Worm (Caenorhabditis elegans): Measurements from ENCODE around the gene ntl-11.

Gene ntl-11

DNA sequence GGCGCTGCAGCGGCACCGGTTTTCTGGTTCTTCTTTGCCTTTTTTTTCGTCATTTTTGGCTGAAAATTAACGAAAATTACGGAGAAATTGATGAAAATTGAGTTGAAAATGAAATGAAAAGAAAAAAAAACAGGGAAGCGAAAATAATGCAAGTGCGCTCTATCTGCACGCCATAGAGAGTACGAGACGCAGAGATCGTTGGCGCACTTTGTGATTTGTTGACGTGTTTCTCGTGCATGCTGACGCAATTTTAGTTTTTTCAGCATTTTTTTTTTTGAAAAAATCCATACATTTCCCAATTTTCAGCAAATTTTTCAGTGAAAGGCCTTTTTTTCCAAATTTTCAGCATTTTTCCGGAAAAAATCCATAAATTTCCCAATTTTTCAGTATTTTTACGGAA lies at the start of gene ntl-11 (continued):
- no peak for TF ChIP-seq T07F8.4 (tag; optimal IDR thresholded peaks at IDR 0.05)
- peak; percentile 76 for TF ChIP-seq gei-17 (GFP tag; optimal IDR thresholded peaks at IDR 0.05)
- TF ChIP-seq him-1 (tag; optimal IDR thresholded peaks at IDR 0.05), result peak; percentile 15
- peak; percentile 35 for TF ChIP-seq unc-130 (GFP tag; optimal IDR thresholded peaks at IDR 0.05)
- no peak for TF ChIP-seq ceh-58 (GFP tag; IDR thresholded peaks at IDR 0.05)
- TF ChIP-seq athp-1 (tag; optimal IDR thresholded peaks at IDR 0.05), result peak; percentile 94
- TF ChIP-seq Y53F4B.3 (GFP tag; IDR thresholded peaks at IDR 0.05), result peak; percentile 15; the same call in 1 of the 2 replicates
- peak; percentile 17 for TF ChIP-seq mel-28 (tag; optimal IDR thresholded peaks at IDR 0.05; ENCODE audit: borderline replicate concordance)
- 0 out of 2 replicates have a peak, but pooled peaks have one; percentile 43 for TF ChIP-seq Y79H2A.3 (GFP tag; conservative IDR thresholded peaks at IDR 0.05)
- TF ChIP-seq lin-35 (GFP tag; optimal IDR thresholded peaks at IDR 0.05), result peak in 2 of 3 experiments; percentile 82 to 95
- no peak for TF ChIP-seq sdz-38 (tag; optimal IDR thresholded peaks at IDR 0.05)
- no peak for TF ChIP-seq fkh-3 (tag; optimal IDR thresholded peaks at IDR 0.05)
- TF ChIP-seq nhr-90 (tag; optimal IDR thresholded peaks at IDR 0.05), result no peak
- no peak for TF ChIP-seq ets-4 (GFP tag; optimal IDR thresholded peaks at IDR 0.05)
- peak; percentile 74; the same call in 1 of the 2 replicates for TF ChIP-seq egl-18 (GFP tag; IDR thresholded peaks at IDR 0.05)
- TF ChIP-seq tbp1 (GFP tag; optimal IDR thresholded peaks at IDR 0.05), result peak; percentile 79
- no peak for TF ChIP-seq hlh-12 (tag; optimal IDR thresholded peaks at IDR 0.05)
- peak; percentile 24; the same call in 1 of the 2 replicates for TF ChIP-seq cebp-1 (GFP tag; IDR thresholded peaks at IDR 0.05)
- peak; percentile 92 for TF ChIP-seq cebp-1 (tag; optimal IDR thresholded peaks at IDR 0.05)
- TF ChIP-seq lin-40 (tag; optimal IDR thresholded peaks at IDR 0.05), result peak; percentile 98
- TF ChIP-seq ama-1 (optimal IDR thresholded peaks at IDR 0.05), result no peak
- TF ChIP-seq ama-1 (GFP tag; optimal IDR thresholded peaks at IDR 0.05), result no peak
- no peak for TF ChIP-seq aptf-2 (GFP tag; conservative IDR thresholded peaks at IDR 0.05)
- peak; percentile 92 for TF ChIP-seq hmg-20 (GFP tag; IDR thresholded peaks at IDR 0.05)
- peak; percentile 60 for TF ChIP-seq xnd-1 (tag; optimal IDR thresholded peaks at IDR 0.05)
- TF ChIP-seq mxl-1 (tag; optimal IDR thresholded peaks at IDR 0.05), result no peak
- peak; percentile 17 for TF ChIP-seq dpff-1 (tag; optimal IDR thresholded peaks at IDR 0.05)
- TF ChIP-seq B0019.2 (GFP tag; conservative IDR thresholded peaks at IDR 0.05), result peak; percentile 72
- no peak for TF ChIP-seq sptf-2 (GFP tag; optimal IDR thresholded peaks at IDR 0.05)
- TF ChIP-seq let-526 (GFP tag; IDR thresholded peaks at IDR 0.05), result peak; percentile 92
- peak; percentile 77 for TF ChIP-seq atf-7 (tag; optimal IDR thresholded peaks at IDR 0.05)
- TF ChIP-seq F33H1.4 (GFP tag; IDR thresholded peaks at IDR 0.05), result peak; percentile 77

- TF ChIP-seq rec-8 (tag; optimal IDR thresholded peaks at IDR 0.05), result no peak
- no peak for TF ChIP-seq atf-7 (tag; optimal IDR thresholded peaks at IDR 0.05)
- no peak for TF ChIP-seq madf-6 (GFP tag; IDR thresholded peaks at IDR 0.05)
- no peak for TF ChIP-seq snpc-4 (GFP tag; optimal IDR thresholded peaks at IDR 0.05)
- TF ChIP-seq snpc-4 (tag; optimal IDR thresholded peaks at IDR 0.05), result no peak
- no peak for TF ChIP-seq let-607 (tag; optimal IDR thresholded peaks at IDR 0.05)
Observed at ce11 chrIV:15497263-15497662, 26.0 kb upstream of the ntl-11 start, which contains the start of gene acr-24. acr-24 (plus strand) TSS chrIV:15497563.

ce11 chrIV:15476369-15476768 lies 5.1 kb upstream of the ntl-11 start:
- TF ChIP-seq F57C9.4 (tag; optimal IDR thresholded peaks at IDR 0.05) (no peak), tlf-1 (GFP tag; optimal IDR thresholded peaks at IDR 0.05) (peak; percentile 14), ets-4 (GFP tag; optimal IDR thresholded peaks at IDR 0.05) (no peak), rec-8 (tag; optimal IDR thresholded peaks at IDR 0.05) (peak; percentile 34 to 43), hlh-26 (GFP tag; conservative IDR thresholded peaks at IDR 0.05) (no peak), Y53F4B.3 (GFP tag; IDR thresholded peaks at IDR 0.05) (peak; percentile 35; the same call in 1 of the 2 replicates), ZK185.1 (tag; optimal IDR thresholded peaks at IDR 0.05; ENCODE audit: poor library complexity, severe bottlenecking) (no peak), madf-3 (GFP tag; IDR thresholded peaks at IDR 0.05) (0 out of 2 replicates have a peak, but pooled peaks have one; percentile 44), madf-6 (GFP tag; IDR thresholded peaks at IDR 0.05) (no peak), die-1 (tag; optimal IDR thresholded peaks at IDR 0.05) (peak; percentile 78), ceh-100 (GFP tag; IDR thresholded peaks at IDR 0.05) (0 out of 2 replicates have a peak, but pooled peaks have one; percentile 19), nhr-120 (GFP tag; IDR thresholded peaks at IDR 0.05) (0 out of 2 replicates have a peak, but pooled peaks have one; percentile 71), lir-1 (GFP tag; conservative IDR thresholded peaks at IDR 0.05) (0 out of 2 replicates have a peak, but pooled peaks have one; percentile 11), ztf-18 (tag; optimal IDR thresholded peaks at IDR 0.05) (peak; percentile 88), atf-7 (tag; optimal IDR thresholded peaks at IDR 0.05) (no peak), ztf-28 (GFP tag; IDR thresholded peaks at IDR 0.05) (no peak)

Measured in whole organism, young adult.